Worm (Caenorhabditis elegans) whole organism, young adult: ENCODE results near the gene swt-4.

ENCODE experiments used
- C06A6.2 ChIP-seq: fragments of 200-800 bp; sonication (Bioruptor generic); conservative IDR thresholded peaks from 2 replicates; pipeline ENCODE4 v1.3.6; 2022; ENCODE audit warnings: missing genetic modification characterization, missing compliant biosample characterization
- C17E4.6 ChIP-seq: fragments of 200-800 bp; sonication (Bioruptor generic); IDR thresholded peaks from 2 replicates; pipeline ENCODE4 v1.3.6; 2022; ENCODE audit warnings: missing genetic modification reagents, missing genetic modification characterization, missing compliant biosample characterization
- F23B12.7 ChIP-seq: sonication (generic microtip); optimal IDR thresholded peaks from 2 replicates; lab custom pipeline; 2017; ENCODE audit warnings: missing genetic modification characterization, mild to moderate bottlenecking, missing compliant biosample characterization, antibody characterized with exemption, moderate library complexity; ENCODE audit not compliant: insufficient read depth
- F37B4.10 ChIP-seq: fragments of 200-800 bp; sonication (Bioruptor generic); IDR thresholded peaks from 2 replicates; pipeline ENCODE4 v1.3.6; 2022; ENCODE audit warnings: missing genetic modification characterization, missing compliant biosample characterization
- Y67H2A.10 ChIP-seq: fragments of 200-800 bp; sonication (Bioruptor generic); conservative IDR thresholded peaks from 2 replicates; pipeline ENCODE4 v1.3.6; 2022; ENCODE audit warnings: missing genetic modification reagents, missing genetic modification characterization, missing compliant biosample characterization
- Y79H2A.3 ChIP-seq: fragments of 200-800 bp; sonication (Bioruptor generic); conservative IDR thresholded peaks from 2 replicates; pipeline ENCODE4 v1.3.6; 2022; ENCODE audit warnings: missing genetic modification reagents, missing genetic modification characterization, missing compliant biosample characterization
- ZK185.1 ChIP-seq: sonication (generic microtip); optimal IDR thresholded peaks from 2 replicates; lab custom pipeline; 2016; ENCODE audit warnings: mild to moderate bottlenecking, missing genetic modification characterization, missing compliant biosample characterization; ENCODE audit not compliant: poor library complexity, severe bottlenecking
- akir-1 ChIP-seq: fragments of 200-800 bp; sonication (Bioruptor generic); optimal IDR thresholded peaks from 2 replicates; lab custom pipeline; 2018; ENCODE audit warnings: mild to moderate bottlenecking, missing genetic modification characterization, moderate library complexity, missing compliant biosample characterization
- athp-1 ChIP-seq: sonication (generic microtip); optimal IDR thresholded peaks from 2 replicates; lab custom pipeline; 2017; ENCODE audit warnings: mild to moderate bottlenecking, missing genetic modification characterization, missing compliant biosample characterization
- cebp-1 ChIP-seq, 2 experiments: fragments of 200-800 bp in 1 of 2; sonication (Bioruptor generic) in 1 of 2; sonication (generic microtip) in 1 of 2; IDR thresholded peaks in 1 of 2; optimal IDR thresholded peaks in 1 of 2; 2 replicates each; pipeline versions ENCODE4 v1.3.6 to Lab custom; 2017 to 2022; ENCODE audit warnings: missing compliant biosample characterization in 2 of 2, missing genetic modification characterization in 2 of 2, mild to moderate bottlenecking in 1 of 2, missing genetic modification reagents in 1 of 2, moderate library complexity in 1 of 2
- ceh-100 ChIP-seq: fragments of 200-800 bp; sonication (Bioruptor generic); IDR thresholded peaks from 2 replicates; pipeline ENCODE4 v1.3.6; 2022; ENCODE audit warnings: missing genetic modification reagents, missing genetic modification characterization, missing compliant biosample characterization
- ceh-27 ChIP-seq: fragments of 200-800 bp; sonication (Bioruptor generic); optimal IDR thresholded peaks from 2 replicates; lab custom pipeline; 2018; ENCODE audit warnings: mild to moderate bottlenecking, missing genetic modification characterization, moderate library complexity, missing compliant biosample characterization
- ceh-58 ChIP-seq: fragments of 200-800 bp; sonication (Bioruptor generic); IDR thresholded peaks from 2 replicates; pipeline ENCODE4 v1.3.6; 2022; ENCODE audit warnings: missing genetic modification characterization, missing compliant biosample characterization
- ceh-79 ChIP-seq: sonication (generic microtip); optimal IDR thresholded peaks from 2 replicates; lab custom pipeline; 2017; ENCODE audit warnings: mild to moderate bottlenecking, missing genetic modification characterization, missing compliant biosample characterization
- dpff-1 ChIP-seq: sonication (generic microtip); optimal IDR thresholded peaks from 2 replicates; lab custom pipeline; 2017; ENCODE audit warnings: mild to moderate bottlenecking, missing genetic modification characterization, missing compliant biosample characterization
- ekl-4 ChIP-seq: fragments of 200-800 bp; sonication (Bioruptor generic); IDR thresholded peaks from 2 replicates; pipeline ENCODE4 v1.3.6; 2022; ENCODE audit warnings: missing genetic modification reagents, missing genetic modification characterization, missing compliant biosample characterization
- fkh-3 ChIP-seq: sonication (generic microtip); optimal IDR thresholded peaks from 2 replicates; lab custom pipeline; 2016; ENCODE audit warnings: mild to moderate bottlenecking, missing genetic modification characterization, missing compliant biosample characterization
- hlh-26 ChIP-seq: fragments of 200-800 bp; sonication (Bioruptor generic); conservative IDR thresholded peaks from 2 replicates; pipeline ENCODE4 v1.3.6; 2022; ENCODE audit warnings: missing genetic modification reagents, missing genetic modification characterization, missing compliant biosample characterization
- hmg-1.2 ChIP-seq: fragments of 200-800 bp; sonication (Bioruptor generic); IDR thresholded peaks from 2 replicates; pipeline ENCODE4 v1.3.6; 2022; ENCODE audit warnings: missing genetic modification reagents, missing genetic modification characterization, missing compliant biosample characterization
- hrde-1 ChIP-seq: sonication (generic microtip); optimal IDR thresholded peaks from 2 replicates; lab custom pipeline; 2016; ENCODE audit warnings: missing genetic modification characterization, mild to moderate bottlenecking, missing compliant biosample characterization, moderate library complexity, missing genotype, missing genetic modification reagents, borderline replicate concordance
- let-607 ChIP-seq, 2 experiments: fragments of 200-800 bp in 1 of 2; sonication (Bioruptor generic) in 1 of 2; sonication (generic microtip) in 1 of 2; optimal IDR thresholded peaks; 2 replicates each; lab custom pipeline; 2016 to 2018; ENCODE audit warnings: mild to moderate bottlenecking in 2 of 2, missing compliant biosample characterization in 2 of 2, missing genetic modification characterization in 2 of 2, moderate library complexity in 2 of 2, missing genotype in 1 of 2
- lin-35 ChIP-seq, 3 experiments: fragments of 150-350 bp in 2 of 3; sonication (generic microtip) in 1 of 3; optimal IDR thresholded peaks; 2 replicates each; lab custom pipeline; 2014 to 2018; ENCODE audit warnings: missing biosample characterization in 3 of 3, missing genetic modification characterization in 3 of 3, missing genetic modification reagents in 3 of 3
- lir-1 ChIP-seq: fragments of 200-800 bp; sonication (Bioruptor generic); conservative IDR thresholded peaks from 2 replicates; pipeline ENCODE4 v1.3.6; 2022; ENCODE audit warnings: missing genetic modification reagents, missing genetic modification characterization, missing compliant biosample characterization
- lsl-1 ChIP-seq: fragments of 200-800 bp; sonication (Bioruptor generic); optimal IDR thresholded peaks from 2 replicates; lab custom pipeline; 2018; ENCODE audit warnings: mild to moderate bottlenecking, missing genetic modification characterization, moderate library complexity, missing compliant biosample characterization
- madf-8 ChIP-seq: fragments of 200-800 bp; sonication (Bioruptor generic); conservative IDR thresholded peaks from 2 replicates; pipeline ENCODE4 v1.3.6; 2022; ENCODE audit warnings: missing genetic modification reagents, missing genetic modification characterization, missing compliant biosample characterization
- nfya-1 ChIP-seq: sonication (generic microtip); optimal IDR thresholded peaks from 2 replicates; lab custom pipeline; 2017; ENCODE audit warnings: antibody characterized with exemption, missing compliant biosample characterization, missing genetic modification characterization, borderline replicate concordance; ENCODE audit not compliant: insufficient read depth
- nfya-2 ChIP-seq: fragments of 200-800 bp; sonication (Bioruptor generic); IDR thresholded peaks from 2 replicates; pipeline ENCODE4 v1.3.6; 2022; ENCODE audit warnings: missing genetic modification reagents, missing genetic modification characterization, missing compliant biosample characterization
- nhr-179 ChIP-seq: sonication (generic microtip); optimal IDR thresholded peaks from 2 replicates; lab custom pipeline; 2016; ENCODE audit warnings: mild to moderate bottlenecking, missing genetic modification characterization, missing compliant biosample characterization
- pha-4 ChIP-seq: fragments of 150-350 bp; sonication (generic microtip); optimal IDR thresholded peaks from 2 replicates; lab custom pipeline; 2014; ENCODE audit warnings: missing biosample characterization, missing genetic modification reagents, missing genetic modification characterization
- rcor-1 ChIP-seq: fragments of 200-800 bp; sonication (Bioruptor generic); IDR thresholded peaks from 2 replicates; pipeline ENCODE4 v1.3.6; 2022; ENCODE audit warnings: missing genetic modification reagents, missing genetic modification characterization, missing compliant biosample characterization
- snpc-1.3 ChIP-seq: sonication (generic microtip); optimal IDR thresholded peaks from 2 replicates; lab custom pipeline; 2017; ENCODE audit warnings: missing genetic modification characterization, mild to moderate bottlenecking, missing compliant biosample characterization, antibody characterized with exemption, moderate library complexity, missing genotype, missing genetic modification reagents; ENCODE audit not compliant: insufficient read depth
- snpc-3.4 ChIP-seq: sonication (generic microtip); optimal IDR thresholded peaks from 2 replicates; lab custom pipeline; 2017; ENCODE audit warnings: missing genetic modification characterization, mild to moderate bottlenecking, missing compliant biosample characterization, antibody characterized with exemption, moderate library complexity, missing genotype, missing genetic modification reagents
- somi-1 ChIP-seq: fragments of 200-800 bp; sonication (Bioruptor generic); optimal IDR thresholded peaks from 2 replicates; lab custom pipeline; 2018; ENCODE audit warnings: mild to moderate bottlenecking, missing genetic modification characterization, missing compliant biosample characterization
- sptf-2 ChIP-seq: fragments of 200-800 bp; sonication (Bioruptor generic); optimal IDR thresholded peaks from 2 replicates; lab custom pipeline; 2018; ENCODE audit warnings: mild to moderate bottlenecking, missing genetic modification characterization, missing compliant biosample characterization
- unc-62 ChIP-seq: fragments of 150-350 bp; optimal IDR thresholded peaks from 2 replicates; lab custom pipeline; 2014; ENCODE audit warnings: missing biosample characterization, missing genetic modification reagents, missing genetic modification characterization
- zim-3 ChIP-seq: sonication (generic microtip); optimal IDR thresholded peaks from 2 replicates; lab custom pipeline; 2017; ENCODE audit warnings: mild to moderate bottlenecking, missing genetic modification characterization, moderate library complexity, missing compliant biosample characterization
- ztf-18 ChIP-seq: sonication (generic microtip); optimal IDR thresholded peaks from 2 replicates; lab custom pipeline; 2016; ENCODE audit warnings: missing genotype, mild to moderate bottlenecking, missing genetic modification characterization, missing compliant biosample characterization
- ztf-25 ChIP-seq: fragments of 200-800 bp; sonication (Bioruptor generic); IDR thresholded peaks from 2 replicates; pipeline ENCODE4 v1.3.6; 2022; ENCODE audit warnings: missing genetic modification reagents, missing genetic modification characterization, missing compliant biosample characterization

Gene swt-4

ce11 chrIII:10621208-10621607 lies 7.7 kb downstream of the swt-4 start, which contains the start of the genes lron-10 and hpr-9 (continued):
- TF ChIP-seq snpc-3.4 (tag; lab: Kevin White, UChicago), result peak; percentile 40
- no peak for TF ChIP-seq pha-4
- no peak for TF ChIP-seq nfya-1
- TF ChIP-seq rcor-1 (GFP tag; lab: Robert Waterston, UW), result peak; percentile 76
- no peak for TF ChIP-seq akir-1 (GFP tag; lab: Kevin White, UChicago)
- peak; percentile 95 for TF ChIP-seq ZK185.1 (tag; lab: Kevin White, UChicago)
- no peak for TF ChIP-seq ztf-25 (GFP tag; lab: Robert Waterston, UW)
- peak; percentile 53 for TF ChIP-seq zim-3 (tag; lab: Kevin White, UChicago)
- TF ChIP-seq hmg-1.2 (GFP tag; lab: Robert Waterston, UW), result 0 out of 2 replicates have a peak, but pooled peaks have one; percentile 30
- peak; percentile 56 for TF ChIP-seq somi-1 (GFP tag; lab: Kevin White, UChicago)
- TF ChIP-seq madf-8 (GFP tag; lab: Robert Waterston, UW), result peak; percentile 39
- no peak for TF ChIP-seq Y79H2A.3
- no peak for TF ChIP-seq nhr-179 (tag; lab: Kevin White, UChicago)
- no peak for TF ChIP-seq F23B12.7 (tag; lab: Kevin White, UChicago)
- TF ChIP-seq fkh-3, result no peak
- no peak for TF ChIP-seq ceh-79 (tag; lab: Kevin White, UChicago)
- peak; percentile 53 for TF ChIP-seq lsl-1 (GFP tag; lab: Kevin White, UChicago)
- peak; percentile 44 for TF ChIP-seq snpc-1.3 (tag; lab: Kevin White, UChicago)
- TF ChIP-seq let-607 (tag; optimal IDR thresholded peaks at IDR 0.05; lab: Kevin White, UChicago), result peak; percentile 20 to 68
- TF ChIP-seq nfya-2, result no peak
- no peak for TF ChIP-seq hlh-26 (GFP tag; lab: Robert Waterston, UW)
- TF ChIP-seq Y67H2A.10 (GFP tag; lab: Robert Waterston, UW), result no peak
- TF ChIP-seq lir-1 (GFP tag; lab: Robert Waterston, UW), result peak; percentile 84
- TF ChIP-seq hrde-1 (tag; lab: Kevin White, UChicago), result peak; percentile 14
- TF ChIP-seq ceh-58 (GFP tag; lab: Robert Waterston, UW), result no peak
- peak; percentile 46; the same call in 1 of the 2 replicates for TF ChIP-seq C06A6.2 (GFP tag; lab: Robert Waterston, UW)
- TF ChIP-seq ceh-100 (GFP tag; lab: Robert Waterston, UW), result peak; percentile 23; the same call in 1 of the 2 replicates
- peak; percentile 77 for TF ChIP-seq ceh-27 (GFP tag; lab: Kevin White, UChicago)
- TF ChIP-seq ztf-18 (tag; lab: Kevin White, UChicago), result peak; percentile 28

- no peak for TF ChIP-seq dpff-1 (tag; lab: Kevin White, UChicago)
- no peak for TF ChIP-seq ekl-4 (GFP tag; lab: Robert Waterston, UW)
- TF ChIP-seq fkh-3, result no peak
- peak in 1 of 3 experiments; percentile 16 for TF ChIP-seq lin-35 (GFP tag; optimal IDR thresholded peaks at IDR 0.05; lab: Kevin White, UChicago)
These were observed 13.8 kb downstream of the swt-4 start, which contains the start of gene mrpl-22 for ce11 chrIII:10615166-10615565. mrpl-22 (plus strand) TSS chrIII:10615466.

- TF ChIP-seq F37B4.10 (GFP tag; lab: Robert Waterston, UW) (no peak), dpff-1 (tag; lab: Kevin White, UChicago) (no peak), somi-1 (GFP tag; lab: Kevin White, UChicago) (no peak), Y67H2A.10 (GFP tag; lab: Robert Waterston, UW) (no peak), F23B12.7 (tag; lab: Kevin White, UChicago) (no peak), cebp-1 (GFP tag; IDR thresholded peaks at IDR 0.05; lab: Robert Waterston, UW) (no peak), cebp-1 (tag; optimal IDR thresholded peaks at IDR 0.05; lab: Kevin White, UChicago) (no peak), C17E4.6 (GFP tag; lab: Robert Waterston, UW) (no peak), athp-1 (tag; lab: Kevin White, UChicago) (no peak), unc-62 (GFP tag; lab: Kevin White, UChicago) (no peak), sptf-2 (GFP tag; lab: Kevin White, UChicago) (no peak)
These were observed 16.6 kb downstream of the swt-4 start, which contains the start of gene Y39A1A.24 for ce11 chrIII:10612333-10612732. Y39A1A.24 (plus strand) TSS chrIII:10612633.
